Fruit fly (Drosophila melanogaster): ENCODE data around the gene CG6230.

The CG6230 gene

dm6 chr2L:11113011-11113528 is 7.0 kb downstream of the CG6230 start, which contains the start of gene Idua (continued):
- TF ChIP-seq Sox15 (GFP tag; optimal IDR thresholded peaks at IDR 0.05) (peak; percentile 57), CG1621 (tag; optimal IDR thresholded peaks at IDR 0.05) (peak; percentile 58), Hr39 (GFP tag; optimal IDR thresholded peaks at IDR 0.05) (no peak), CG6808 (GFP tag; optimal IDR thresholded peaks at IDR 0.05) (no peak), vri (GFP tag; optimal IDR thresholded peaks at IDR 0.05) (no peak), CG31627 (GFP tag; optimal IDR thresholded peaks at IDR 0.05) (peak; percentile 72), Ets21C (GFP tag; optimal IDR thresholded peaks at IDR 0.05) (peak; percentile 54), Hr38 (GFP tag; optimal IDR thresholded peaks at IDR 0.05) (no peak), fd85E (GFP tag; optimal IDR thresholded peaks at IDR 0.05) (no peak), CG34406 (GFP tag; optimal IDR thresholded peaks at IDR 0.05) (peak; percentile 76), achi (GFP tag; optimal IDR thresholded peaks at IDR 0.05) (peak; percentile 82), CG11294 (GFP tag; IDR thresholded peaks at IDR 0.05) (peak; percentile 26; the same call in 1 of the 2 replicates), Blimp-1 (GFP tag; optimal IDR thresholded peaks at IDR 0.05) (no peak)

DNA sequence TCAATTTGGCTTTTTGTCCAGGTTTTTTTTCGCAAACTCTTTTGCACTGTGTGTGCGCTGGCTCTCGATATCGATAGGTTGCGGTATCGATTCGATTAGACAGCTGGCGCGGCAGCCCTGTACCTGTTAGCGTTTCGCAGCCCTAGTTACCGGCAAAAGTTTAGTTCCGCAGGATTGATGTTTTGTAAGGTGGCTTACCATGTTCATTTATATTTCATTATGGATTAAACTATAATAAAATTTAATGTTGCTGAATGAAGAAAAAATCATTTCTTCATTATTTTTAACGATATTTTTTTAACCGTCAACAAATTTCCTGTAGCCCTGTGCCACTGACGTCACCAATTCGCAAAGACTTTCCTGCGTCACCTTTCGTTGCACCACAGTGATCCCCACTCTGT is 13.6 kb downstream of the CG6230 start, which contains the start of gene Reps:
Gene Reps, minus strand, starts transcription at position 84 of the 401 bp plus-strand sequence.
- peak; percentile 97 for TF ChIP-seq fd59A (GFP tag; optimal IDR thresholded peaks at IDR 0.05)
- TF ChIP-seq CG1621 (tag; optimal IDR thresholded peaks at IDR 0.05) = peak; percentile 97
- peak; percentile 95 for TF ChIP-seq CG7368 (GFP tag; optimal IDR thresholded peaks at IDR 0.05)
- TF ChIP-seq fd85E (GFP tag; optimal IDR thresholded peaks at IDR 0.05) = peak; percentile 83
- TF ChIP-seq Sox15 (GFP tag; optimal IDR thresholded peaks at IDR 0.05) = peak; percentile 98
- TF ChIP-seq lz (GFP tag; optimal IDR thresholded peaks at IDR 0.05) = peak; percentile 99
- TF ChIP-seq esn (GFP tag; optimal IDR thresholded peaks at IDR 0.05) = peak; percentile 98
- TF ChIP-seq Smox (GFP tag; optimal IDR thresholded peaks at IDR 0.05) = peak; percentile 98
- TF ChIP-seq CG3032 (tag; optimal IDR thresholded peaks at IDR 0.05) = peak; percentile 99
- TF ChIP-seq Eip78C (GFP tag) = peak; percentile 99
- peak; percentile 96 for TF ChIP-seq CG4318 (GFP tag; optimal IDR thresholded peaks at IDR 0.05)
- TF ChIP-seq CG6163 (GFP tag; IDR thresholded peaks at IDR 0.05) = peak; percentile 99
- TF ChIP-seq Hr4 (GFP tag; optimal IDR thresholded peaks at IDR 0.05) = peak; percentile 98
- peak; percentile 97 for TF ChIP-seq CG6792 (GFP tag; optimal IDR thresholded peaks at IDR 0.05)
- TF ChIP-seq pdm3 (GFP tag; optimal IDR thresholded peaks at IDR 0.05) = peak; percentile 98
- peak; percentile 96 for TF ChIP-seq CG8119 (GFP tag; IDR thresholded peaks at IDR 0.05)
- peak; percentile 98 for TF ChIP-seq CG3919 (GFP tag; optimal IDR thresholded peaks at IDR 0.05)
- peak; percentile 94 for TF ChIP-seq vri (GFP tag; optimal IDR thresholded peaks at IDR 0.05)
- TF ChIP-seq Met (GFP tag; optimal IDR thresholded peaks at IDR 0.05) = peak; percentile 98
- peak; percentile 98 for TF ChIP-seq CG11294 (GFP tag; IDR thresholded peaks at IDR 0.05)
- peak; percentile 96 for TF ChIP-seq net (GFP tag; optimal IDR thresholded peaks at IDR 0.05)
- TF ChIP-seq fkh (GFP tag; optimal IDR thresholded peaks at IDR 0.05) = peak; percentile 92
- TF ChIP-seq CG15336 (GFP tag; IDR thresholded peaks at IDR 0.05) = peak; percentile 97
- TF ChIP-seq CG10669 (GFP tag; optimal IDR thresholded peaks at IDR 0.05) = peak; percentile 98
- peak; percentile 98 for TF ChIP-seq CG11902 (GFP tag; optimal IDR thresholded peaks at IDR 0.05)
- peak; percentile 97 for TF ChIP-seq achi (GFP tag; optimal IDR thresholded peaks at IDR 0.05)
- TF ChIP-seq CG8632 (GFP tag; optimal IDR thresholded peaks at IDR 0.05) = peak; percentile 97
- TF ChIP-seq CG32006 (GFP tag; optimal IDR thresholded peaks at IDR 0.05) = peak; percentile 97
- peak; percentile 95 for TF ChIP-seq dac (GFP tag; optimal IDR thresholded peaks at IDR 0.05)
- peak; percentile 96 for TF ChIP-seq CG6808 (GFP tag; optimal IDR thresholded peaks at IDR 0.05)
- TF ChIP-seq salr (GFP tag; optimal IDR thresholded peaks at IDR 0.05) = peak; percentile 94 to 96
- TF ChIP-seq CG9139 (GFP tag; optimal IDR thresholded peaks at IDR 0.05) = peak; percentile 94
- TF ChIP-seq Sox14 (GFP tag; optimal IDR thresholded peaks at IDR 0.05) = peak; percentile 98
- peak; percentile 98 for TF ChIP-seq CG11762 (GFP tag; optimal IDR thresholded peaks at IDR 0.05; ENCODE audit: insufficient read depth)
- TF ChIP-seq CG10631 (GFP tag; optimal IDR thresholded peaks at IDR 0.05) = peak; percentile 99
- peak; percentile 91 for TF ChIP-seq CG6854 (GFP tag; optimal IDR thresholded peaks at IDR 0.05)
- TF ChIP-seq Eip93F (GFP tag; optimal IDR thresholded peaks at IDR 0.05) = peak; percentile 94
- TF ChIP-seq Gug (GFP tag; IDR thresholded peaks at IDR 0.05) = peak; percentile 99
- TF ChIP-seq CG6276 (GFP tag; optimal IDR thresholded peaks at IDR 0.05) = peak; percentile 95
- TF ChIP-seq Sox102F (GFP tag; optimal IDR thresholded peaks at IDR 0.05) = peak; percentile 96
- peak; percentile 99 for TF ChIP-seq svp (GFP tag)
- TF ChIP-seq Lpt (GFP tag; optimal IDR thresholded peaks at IDR 0.05) = peak; percentile 97
- peak; percentile 98 for TF ChIP-seq Eip75B (GFP tag; optimal IDR thresholded peaks at IDR 0.05)

Measured in whole organism, prepupa.